Worm (Caenorhabditis elegans) whole organism, young adult: ENCODE data around the gene ubc-20.

Experiments
- B0035.1 ChIP-seq: sonication (generic microtip); optimal IDR thresholded peaks from 2 replicates; lab custom pipeline; 2016; ENCODE audit warnings: missing genetic modification characterization, mild to moderate bottlenecking, missing compliant biosample characterization, missing genotype, missing genetic modification reagents
- C06A6.2 ChIP-seq: fragments of 200-800 bp; sonication (Bioruptor generic); conservative IDR thresholded peaks from 2 replicates; pipeline ENCODE4 v1.3.6; 2022; ENCODE audit warnings: missing genetic modification characterization, missing compliant biosample characterization
- D2030.7 ChIP-seq: fragments of 200-800 bp; sonication (Bioruptor generic); IDR thresholded peaks from 2 replicates; pipeline ENCODE4 v1.3.6; 2022; ENCODE audit warnings: missing genetic modification reagents, missing genetic modification characterization, missing compliant biosample characterization
- F10E7.11 ChIP-seq: sonication (generic microtip); optimal IDR thresholded peaks from 2 replicates; lab custom pipeline; 2017; ENCODE audit warnings: mild to moderate bottlenecking, missing genetic modification characterization, moderate library complexity, missing compliant biosample characterization
- F33H1.4 ChIP-seq: fragments of 200-800 bp; sonication (Bioruptor generic); IDR thresholded peaks from 2 replicates; pipeline ENCODE4 v1.3.6; 2022; ENCODE audit warnings: missing genetic modification reagents, missing genetic modification characterization, missing compliant biosample characterization
- F37B4.10 ChIP-seq: fragments of 200-800 bp; sonication (Bioruptor generic); IDR thresholded peaks from 2 replicates; pipeline ENCODE4 v1.3.6; 2022; ENCODE audit warnings: missing genetic modification characterization, missing compliant biosample characterization
- F52B5.7 ChIP-seq: sonication (generic microtip); optimal IDR thresholded peaks from 2 replicates; lab custom pipeline; 2016; ENCODE audit warnings: mild to moderate bottlenecking, missing genetic modification characterization, missing compliant biosample characterization
- K11D2.4 ChIP-seq: fragments of 200-800 bp; sonication (Bioruptor generic); IDR thresholded peaks from 2 replicates; pipeline ENCODE4 v1.3.6; 2022; ENCODE audit warnings: missing genetic modification reagents, missing genetic modification characterization, missing compliant biosample characterization
- T07F8.4 ChIP-seq: sonication (generic microtip); optimal IDR thresholded peaks from 2 replicates; lab custom pipeline; 2016; ENCODE audit warnings: mild to moderate bottlenecking, missing genetic modification characterization, moderate library complexity, missing compliant biosample characterization
- T26A5.8 ChIP-seq: sonication (generic microtip); optimal IDR thresholded peaks from 2 replicates; lab custom pipeline; 2016; ENCODE audit warnings: missing genetic modification characterization, missing compliant biosample characterization
- Y56A3A.18 ChIP-seq: fragments of 200-800 bp; sonication (Bioruptor generic); IDR thresholded peaks from 2 replicates; pipeline ENCODE4 v1.3.6; 2022; ENCODE audit warnings: missing genetic modification reagents, missing genetic modification characterization, missing compliant biosample characterization
- Y79H2A.3 ChIP-seq: fragments of 200-800 bp; sonication (Bioruptor generic); conservative IDR thresholded peaks from 2 replicates; pipeline ENCODE4 v1.3.6; 2022; ENCODE audit warnings: missing genetic modification reagents, missing genetic modification characterization, missing compliant biosample characterization
- Y95B8A.8 ChIP-seq: fragments of 200-800 bp; sonication (Bioruptor generic); IDR thresholded peaks from 2 replicates; pipeline ENCODE4 v1.3.6; 2022; ENCODE audit warnings: missing genetic modification reagents, missing genetic modification characterization, missing compliant biosample characterization
- aptf-3 ChIP-seq: fragments of 200-800 bp; sonication (Bioruptor generic); IDR thresholded peaks from 2 replicates; pipeline ENCODE4 v1.3.6; 2022; ENCODE audit warnings: missing genetic modification characterization, missing compliant biosample characterization
- atf-7 ChIP-seq: sonication (generic microtip); optimal IDR thresholded peaks from 2 replicates; lab custom pipeline; 2017; ENCODE audit warnings: mild to moderate bottlenecking, missing genetic modification characterization, missing compliant biosample characterization
- athp-1 ChIP-seq: sonication (generic microtip); optimal IDR thresholded peaks from 2 replicates; lab custom pipeline; 2017; ENCODE audit warnings: mild to moderate bottlenecking, missing genetic modification characterization, missing compliant biosample characterization
- cebp-2 ChIP-seq: fragments of 200-800 bp; sonication (Bioruptor generic); IDR thresholded peaks from 2 replicates; pipeline ENCODE4 v1.3.6; 2022; ENCODE audit warnings: missing genetic modification characterization, missing compliant biosample characterization
- ceh-100 ChIP-seq: fragments of 200-800 bp; sonication (Bioruptor generic); IDR thresholded peaks from 2 replicates; pipeline ENCODE4 v1.3.6; 2022; ENCODE audit warnings: missing genetic modification reagents, missing genetic modification characterization, missing compliant biosample characterization
- dpff-1 ChIP-seq: sonication (generic microtip); optimal IDR thresholded peaks from 2 replicates; lab custom pipeline; 2017; ENCODE audit warnings: mild to moderate bottlenecking, missing genetic modification characterization, missing compliant biosample characterization
- ets-4 ChIP-seq: fragments of 200-800 bp; sonication (Bioruptor generic); optimal IDR thresholded peaks from 2 replicates; lab custom pipeline; 2018; ENCODE audit warnings: mild to moderate bottlenecking, missing genetic modification characterization, missing compliant biosample characterization
- gei-17 ChIP-seq: fragments of 200-800 bp; sonication (Bioruptor generic); optimal IDR thresholded peaks from 2 replicates; lab custom pipeline; 2018; ENCODE audit warnings: mild to moderate bottlenecking, missing genetic modification characterization, missing compliant biosample characterization
- him-1 ChIP-seq: sonication (generic microtip); optimal IDR thresholded peaks from 2 replicates; lab custom pipeline; 2016; ENCODE audit warnings: missing genotype, missing genetic modification reagents, missing genetic modification characterization, missing compliant biosample characterization
- hlh-12 ChIP-seq: sonication (generic microtip); optimal IDR thresholded peaks from 2 replicates; lab custom pipeline; 2016; ENCODE audit warnings: missing genetic modification characterization, missing compliant biosample characterization
- hlh-26 ChIP-seq: fragments of 200-800 bp; sonication (Bioruptor generic); conservative IDR thresholded peaks from 2 replicates; pipeline ENCODE4 v1.3.6; 2022; ENCODE audit warnings: missing genetic modification reagents, missing genetic modification characterization, missing compliant biosample characterization
- hmg-1.2 ChIP-seq: fragments of 200-800 bp; sonication (Bioruptor generic); IDR thresholded peaks from 2 replicates; pipeline ENCODE4 v1.3.6; 2022; ENCODE audit warnings: missing genetic modification reagents, missing genetic modification characterization, missing compliant biosample characterization
- lag-1 ChIP-seq: fragments of 200-800 bp; sonication (Bioruptor generic); IDR thresholded peaks from 2 replicates; pipeline ENCODE4 v1.3.6; 2022; ENCODE audit warnings: missing genetic modification reagents, missing genetic modification characterization, missing compliant biosample characterization
- lin-26 ChIP-seq: fragments of 200-800 bp; sonication (Bioruptor generic); IDR thresholded peaks from 2 replicates; pipeline ENCODE4 v1.3.6; 2022; ENCODE audit warnings: missing genetic modification reagents, missing genetic modification characterization, missing compliant biosample characterization
- lin-54 ChIP-seq: fragments of 200-800 bp; sonication (Bioruptor generic); optimal IDR thresholded peaks from 2 replicates; lab custom pipeline; 2018; ENCODE audit warnings: mild to moderate bottlenecking, missing genetic modification characterization, missing compliant biosample characterization
- lsl-1 ChIP-seq: fragments of 200-800 bp; sonication (Bioruptor generic); optimal IDR thresholded peaks from 2 replicates; lab custom pipeline; 2018; ENCODE audit warnings: mild to moderate bottlenecking, missing genetic modification characterization, moderate library complexity, missing compliant biosample characterization
- mxl-1 ChIP-seq: sonication (generic microtip); optimal IDR thresholded peaks from 2 replicates; lab custom pipeline; 2016; ENCODE audit warnings: missing genetic modification characterization, missing compliant biosample characterization
- nfya-1 ChIP-seq: sonication (generic microtip); optimal IDR thresholded peaks from 2 replicates; lab custom pipeline; 2017; ENCODE audit warnings: antibody characterized with exemption, missing compliant biosample characterization, missing genetic modification characterization, borderline replicate concordance; ENCODE audit not compliant: insufficient read depth
- nhr-120 ChIP-seq: fragments of 200-800 bp; sonication (Bioruptor generic); IDR thresholded peaks from 2 replicates; pipeline ENCODE4 v1.3.6; 2022; ENCODE audit warnings: missing genetic modification characterization, missing compliant biosample characterization
- nhr-80 ChIP-seq: sonication (generic microtip); optimal IDR thresholded peaks from 2 replicates; lab custom pipeline; 2016; ENCODE audit warnings: missing genetic modification characterization, missing compliant biosample characterization
- repo-1 ChIP-seq: sonication (generic microtip); optimal IDR thresholded peaks from 2 replicates; lab custom pipeline; 2017; ENCODE audit warnings: mild to moderate bottlenecking, missing genetic modification characterization, missing compliant biosample characterization
- rpc-1 ChIP-seq, 2 experiments: fragments of 150-350 bp in 1 of 2; sonication (generic microtip) in 1 of 2; optimal IDR thresholded peaks; 2 replicates each; lab custom pipeline; 2014 to 2018; ENCODE audit warnings: missing biosample characterization in 1 of 2, missing genetic modification characterization in 1 of 2, missing genetic modification reagents in 1 of 2, missing genotype in 1 of 2
- sea-2 ChIP-seq: fragments of 200-800 bp; sonication (Bioruptor generic); IDR thresholded peaks from 2 replicates; pipeline ENCODE4 v1.3.6; 2022; ENCODE audit warnings: missing genetic modification characterization, missing compliant biosample characterization
- snpc-4 ChIP-seq, 5 experiments: fragments of 150-350 bp in 1 of 5; sonication (generic microtip) in 4 of 5; optimal IDR thresholded peaks; 2 replicates each; lab custom pipeline; 2014 to 2018; ENCODE audit warnings: missing genetic modification characterization in 5 of 5, missing biosample characterization in 3 of 5, antibody characterized with exemption in 2 of 5, mild to moderate bottlenecking in 2 of 5, missing compliant biosample characterization in 2 of 5, missing genotype in 2 of 5, moderate library complexity in 2 of 5, missing genetic modification reagents in 1 of 5
- sptf-2 ChIP-seq: fragments of 200-800 bp; sonication (Bioruptor generic); optimal IDR thresholded peaks from 2 replicates; lab custom pipeline; 2018; ENCODE audit warnings: mild to moderate bottlenecking, missing genetic modification characterization, missing compliant biosample characterization
- tbp1 ChIP-seq: fragments of 200-800 bp; sonication (Bioruptor generic); optimal IDR thresholded peaks from 2 replicates; lab custom pipeline; 2018; ENCODE audit warnings: mild to moderate bottlenecking, missing genetic modification characterization, missing compliant biosample characterization
- tbx-9 ChIP-seq: sonication (generic microtip); optimal IDR thresholded peaks from 2 replicates; lab custom pipeline; 2016; ENCODE audit warnings: borderline replicate concordance, missing genetic modification characterization, inconsistent platforms, missing compliant biosample characterization
- xnd-1 ChIP-seq: sonication (generic microtip); optimal IDR thresholded peaks from 2 replicates; lab custom pipeline; 2016; ENCODE audit warnings: missing genotype, missing genetic modification reagents, missing genetic modification characterization, missing compliant biosample characterization
- ztf-22 ChIP-seq: fragments of 200-800 bp; sonication (Bioruptor generic); optimal IDR thresholded peaks from 2 replicates; lab custom pipeline; 2018; ENCODE audit warnings: mild to moderate bottlenecking, missing genetic modification characterization, moderate library complexity, missing compliant biosample characterization
- ztf-6 ChIP-seq: fragments of 200-800 bp; sonication (Bioruptor generic); IDR thresholded peaks from 2 replicates; pipeline ENCODE4 v1.3.6; 2022; ENCODE audit warnings: missing genetic modification reagents, missing genetic modification characterization, missing compliant biosample characterization

Gene ubc-20

DNA sequence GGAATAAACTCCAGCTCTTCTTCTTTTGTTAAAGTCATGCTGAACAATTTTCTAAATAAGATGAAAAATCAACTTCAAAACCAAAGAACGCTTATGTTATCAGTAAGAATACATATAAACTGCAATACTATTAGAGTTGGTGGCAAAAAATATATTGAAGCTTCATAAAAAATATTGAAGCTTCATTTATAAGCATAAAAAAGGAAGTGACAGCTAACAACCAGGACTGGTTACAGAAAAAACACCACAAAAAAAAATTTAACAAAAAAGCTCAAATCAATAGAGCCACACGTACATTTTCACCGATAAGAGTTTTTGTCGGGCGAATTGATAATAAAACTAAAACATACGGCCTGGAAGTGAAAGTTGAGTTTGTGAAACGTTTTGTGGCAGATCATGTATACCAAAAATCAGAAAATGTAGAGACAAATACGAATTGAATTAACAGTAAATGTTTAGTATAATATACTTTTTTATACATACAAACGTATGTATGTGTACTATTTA lies 41.0 kb upstream of the ubc-20 start, which contains the start of gene sqst-5:
TSS of gene sqst-5 (minus strand) at position 51 of the 507 bp plus-strand sequence.
- peak; percentile 69 for TF ChIP-seq nhr-80 (tag; lab: Kevin White, UChicago)
- TF ChIP-seq T26A5.8 (tag; lab: Kevin White, UChicago), result no peak

- no peak for TF ChIP-seq C06A6.2 (GFP tag; lab: Robert Waterston, UW)
These were observed 39.5 kb upstream of the ubc-20 start for ce11 chrIII:149132-149531.

- no peak for TF ChIP-seq ztf-22
- TF ChIP-seq ztf-6, result 0 out of 2 replicates have a peak, but pooled peaks have one; percentile 12
- no peak for TF ChIP-seq T07F8.4 (tag; lab: Kevin White, UChicago)
- no peak for TF ChIP-seq tbx-9 (tag; lab: Kevin White, UChicago)
- TF ChIP-seq F37B4.10 (GFP tag; lab: Robert Waterston, UW), result 0 out of 2 replicates have a peak, but pooled peaks have one; percentile 51
- TF ChIP-seq lin-26 (GFP tag; lab: Robert Waterston, UW), result 0 out of 2 replicates have a peak, but pooled peaks have one; percentile 30
- no peak for TF ChIP-seq F10E7.11 (tag; lab: Kevin White, UChicago)
- TF ChIP-seq K11D2.4 (GFP tag; lab: Robert Waterston, UW), result no peak
- TF ChIP-seq snpc-4 (GFP tag; optimal IDR thresholded peaks at IDR 0.05; lab: Kevin White, UChicago), result no peak
- peak in 2 of 4 experiments; percentile 67 to 85 for TF ChIP-seq snpc-4 (tag; optimal IDR thresholded peaks at IDR 0.05; lab: Kevin White, UChicago)
- no peak for TF ChIP-seq cebp-2 (GFP tag; lab: Robert Waterston, UW)
- no peak for TF ChIP-seq D2030.7 (GFP tag; lab: Robert Waterston, UW)
These were observed 37.6 kb upstream of the ubc-20 start for ce11 chrIII:151084-151483.

ce11 chrIII:154168-154567 lies 34.5 kb upstream of the ubc-20 start:
- no peak for TF ChIP-seq sptf-2 (GFP tag; lab: Kevin White, UChicago)
- TF ChIP-seq atf-7 (tag; lab: Kevin White, UChicago), result peak; percentile 40
- no peak for TF ChIP-seq tbx-9 (tag; lab: Kevin White, UChicago)
- TF ChIP-seq nhr-80 (tag; lab: Kevin White, UChicago), result peak; percentile 96
- peak; percentile 5 for TF ChIP-seq tbp1 (GFP tag; lab: Kevin White, UChicago)
- no peak for TF ChIP-seq nhr-120 (GFP tag; lab: Robert Waterston, UW)
- TF ChIP-seq rpc-1 (optimal IDR thresholded peaks at IDR 0.05; lab: Kevin White, UChicago), result no peak
- TF ChIP-seq rpc-1 (tag; optimal IDR thresholded peaks at IDR 0.05; lab: Kevin White, UChicago), result no peak
- TF ChIP-seq mxl-1 (tag; lab: Kevin White, UChicago), result no peak
- no peak for TF ChIP-seq sea-2 (GFP tag; lab: Robert Waterston, UW)
- TF ChIP-seq F52B5.7 (tag; lab: Kevin White, UChicago), result no peak
- no peak for TF ChIP-seq B0035.1
- TF ChIP-seq gei-17 (GFP tag; lab: Kevin White, UChicago), result no peak
- TF ChIP-seq Y95B8A.8, result no peak
- no peak for TF ChIP-seq lag-1 (GFP tag; lab: Robert Waterston, UW)
- TF ChIP-seq Y56A3A.18 (GFP tag; lab: Robert Waterston, UW), result no peak
- TF ChIP-seq xnd-1, result no peak
- TF ChIP-seq lsl-1 (GFP tag; lab: Kevin White, UChicago), result no peak
- TF ChIP-seq hlh-26 (GFP tag; lab: Robert Waterston, UW), result no peak
- no peak for TF ChIP-seq him-1 (tag; lab: Kevin White, UChicago)
- TF ChIP-seq Y79H2A.3 (GFP tag; lab: Robert Waterston, UW), result no peak
- TF ChIP-seq ets-4 (GFP tag; lab: Kevin White, UChicago), result peak; percentile 19
- no peak for TF ChIP-seq ceh-100
- no peak for TF ChIP-seq F33H1.4 (GFP tag; lab: Robert Waterston, UW)
- no peak for TF ChIP-seq lin-54 (GFP tag; lab: Kevin White, UChicago)
- no peak for TF ChIP-seq C06A6.2 (GFP tag; lab: Robert Waterston, UW)
- TF ChIP-seq repo-1 (tag; lab: Kevin White, UChicago), result no peak
- no peak for TF ChIP-seq dpff-1 (tag; lab: Kevin White, UChicago)
- no peak for TF ChIP-seq athp-1 (tag; lab: Kevin White, UChicago)
- no peak for TF ChIP-seq hlh-12 (tag; lab: Kevin White, UChicago)
- TF ChIP-seq hmg-1.2 (GFP tag; lab: Robert Waterston, UW), result no peak
- TF ChIP-seq nfya-1, result no peak
- TF ChIP-seq aptf-3 (GFP tag; lab: Robert Waterston, UW), result no peak
